Worm (Caenorhabditis elegans) whole organism, young adult: ENCODE data around the gene C04A2.15.

ENCODE experiments used
- F37B4.10 ChIP-seq: fragments of 200-800 bp; sonication (Bioruptor generic); IDR thresholded peaks from 2 replicates; pipeline ENCODE4 v1.3.6; 2022; ENCODE audit warnings: missing genetic modification characterization, missing compliant biosample characterization
- F49E8.2 ChIP-seq: sonication (generic microtip); optimal IDR thresholded peaks from 3 replicates; lab custom pipeline; 2017; ENCODE audit warnings: missing genetic modification characterization, mild to moderate bottlenecking, missing compliant biosample characterization, antibody characterized with exemption, moderate library complexity; ENCODE audit not compliant: insufficient read depth
- F57C9.4 ChIP-seq: sonication (generic microtip); optimal IDR thresholded peaks from 2 replicates; lab custom pipeline; 2017; ENCODE audit warnings: mild to moderate bottlenecking, missing genetic modification characterization, missing compliant biosample characterization
- K12H6.12 ChIP-seq: fragments of 200-800 bp; sonication (Bioruptor generic); optimal IDR thresholded peaks from 2 replicates; lab custom pipeline; 2018; ENCODE audit warnings: mild to moderate bottlenecking, missing genetic modification characterization, missing compliant biosample characterization
- attf-6 ChIP-seq: fragments of 200-800 bp; sonication (Bioruptor generic); IDR thresholded peaks from 2 replicates; pipeline ENCODE4 v1.3.6; 2022; ENCODE audit warnings: missing genetic modification reagents, missing genetic modification characterization, missing compliant biosample characterization
- bed-1 ChIP-seq: fragments of 200-800 bp; sonication (Bioruptor generic); IDR thresholded peaks from 2 replicates; pipeline ENCODE4 v1.3.6; 2022; ENCODE audit warnings: missing genetic modification reagents, missing genetic modification characterization, missing compliant biosample characterization
- cebp-1 ChIP-seq, 2 experiments: fragments of 200-800 bp in 1 of 2; sonication (Bioruptor generic) in 1 of 2; sonication (generic microtip) in 1 of 2; IDR thresholded peaks in 1 of 2; optimal IDR thresholded peaks in 1 of 2; 2 replicates each; pipeline versions ENCODE4 v1.3.6 to Lab custom; 2017 to 2022; ENCODE audit warnings: missing compliant biosample characterization in 2 of 2, missing genetic modification characterization in 2 of 2, mild to moderate bottlenecking in 1 of 2, missing genetic modification reagents in 1 of 2, moderate library complexity in 1 of 2
- ceh-27 ChIP-seq: fragments of 200-800 bp; sonication (Bioruptor generic); optimal IDR thresholded peaks from 2 replicates; lab custom pipeline; 2018; ENCODE audit warnings: mild to moderate bottlenecking, missing genetic modification characterization, moderate library complexity, missing compliant biosample characterization
- ceh-58 ChIP-seq: fragments of 200-800 bp; sonication (Bioruptor generic); IDR thresholded peaks from 2 replicates; pipeline ENCODE4 v1.3.6; 2022; ENCODE audit warnings: missing genetic modification characterization, missing compliant biosample characterization
- ceh-79 ChIP-seq: sonication (generic microtip); optimal IDR thresholded peaks from 2 replicates; lab custom pipeline; 2017; ENCODE audit warnings: mild to moderate bottlenecking, missing genetic modification characterization, missing compliant biosample characterization
- dox-1 ChIP-seq: fragments of 200-800 bp; sonication (Bioruptor generic); IDR thresholded peaks from 2 replicates; pipeline ENCODE4 v1.3.6; 2022; ENCODE audit warnings: missing genetic modification reagents, missing genetic modification characterization, missing compliant biosample characterization
- efl-1 ChIP-seq: fragments of 150-350 bp; optimal IDR thresholded peaks from 2 replicates; lab custom pipeline; 2014; ENCODE audit warnings: missing biosample characterization, missing genetic modification reagents, missing genetic modification characterization
- egl-44 ChIP-seq: fragments of 200-800 bp; sonication (Bioruptor generic); IDR thresholded peaks from 2 replicates; pipeline ENCODE4 v1.3.6; 2022; ENCODE audit warnings: missing genetic modification reagents, missing genetic modification characterization, missing compliant biosample characterization
- egrh-3 ChIP-seq: fragments of 200-800 bp; sonication (Bioruptor generic); IDR thresholded peaks from 2 replicates; pipeline ENCODE4 v1.3.6; 2022; ENCODE audit warnings: missing genetic modification reagents, missing genetic modification characterization, missing compliant biosample characterization
- ets-4 ChIP-seq: fragments of 200-800 bp; sonication (Bioruptor generic); optimal IDR thresholded peaks from 2 replicates; lab custom pipeline; 2018; ENCODE audit warnings: mild to moderate bottlenecking, missing genetic modification characterization, missing compliant biosample characterization
- fkh-3 ChIP-seq: sonication (generic microtip); optimal IDR thresholded peaks from 2 replicates; lab custom pipeline; 2016; ENCODE audit warnings: mild to moderate bottlenecking, missing genetic modification characterization, missing compliant biosample characterization
- gei-17 ChIP-seq: fragments of 200-800 bp; sonication (Bioruptor generic); optimal IDR thresholded peaks from 2 replicates; lab custom pipeline; 2018; ENCODE audit warnings: mild to moderate bottlenecking, missing genetic modification characterization, missing compliant biosample characterization
- him-1 ChIP-seq: sonication (generic microtip); optimal IDR thresholded peaks from 2 replicates; lab custom pipeline; 2016; ENCODE audit warnings: missing genotype, missing genetic modification reagents, missing genetic modification characterization, missing compliant biosample characterization
- hmg-1.2 ChIP-seq: fragments of 200-800 bp; sonication (Bioruptor generic); IDR thresholded peaks from 2 replicates; pipeline ENCODE4 v1.3.6; 2022; ENCODE audit warnings: missing genetic modification reagents, missing genetic modification characterization, missing compliant biosample characterization
- hmg-20 ChIP-seq: fragments of 200-800 bp; sonication (Bioruptor generic); IDR thresholded peaks from 2 replicates; pipeline ENCODE4 v1.3.6; 2022; ENCODE audit warnings: missing genetic modification reagents, missing genetic modification characterization, missing compliant biosample characterization
- hrde-1 ChIP-seq: sonication (generic microtip); optimal IDR thresholded peaks from 2 replicates; lab custom pipeline; 2016; ENCODE audit warnings: missing genetic modification characterization, mild to moderate bottlenecking, missing compliant biosample characterization, moderate library complexity, missing genotype, missing genetic modification reagents, borderline replicate concordance
- lag-1 ChIP-seq: fragments of 200-800 bp; sonication (Bioruptor generic); IDR thresholded peaks from 2 replicates; pipeline ENCODE4 v1.3.6; 2022; ENCODE audit warnings: missing genetic modification reagents, missing genetic modification characterization, missing compliant biosample characterization
- let-526 ChIP-seq: fragments of 200-800 bp; sonication (Bioruptor generic); IDR thresholded peaks from 2 replicates; pipeline ENCODE4 v1.3.6; 2022; ENCODE audit warnings: missing genetic modification reagents, missing genetic modification characterization, missing compliant biosample characterization
- let-607 ChIP-seq, 2 experiments: fragments of 200-800 bp in 1 of 2; sonication (Bioruptor generic) in 1 of 2; sonication (generic microtip) in 1 of 2; optimal IDR thresholded peaks; 2 replicates each; lab custom pipeline; 2016 to 2018; ENCODE audit warnings: mild to moderate bottlenecking in 2 of 2, missing compliant biosample characterization in 2 of 2, missing genetic modification characterization in 2 of 2, moderate library complexity in 2 of 2, missing genotype in 1 of 2
- lin-35 ChIP-seq, 3 experiments: fragments of 150-350 bp in 2 of 3; sonication (generic microtip) in 1 of 3; optimal IDR thresholded peaks; 2 replicates each; lab custom pipeline; 2014 to 2018; ENCODE audit warnings: missing biosample characterization in 3 of 3, missing genetic modification characterization in 3 of 3, missing genetic modification reagents in 3 of 3
- madf-3 ChIP-seq: fragments of 200-800 bp; sonication (Bioruptor generic); IDR thresholded peaks from 2 replicates; pipeline ENCODE4 v1.3.6; 2022; ENCODE audit warnings: missing genetic modification reagents, missing genetic modification characterization, missing compliant biosample characterization
- mes-4 ChIP-seq: sonication (generic microtip); optimal IDR thresholded peaks from 2 replicates; lab custom pipeline; 2016; ENCODE audit warnings: missing genotype, missing genetic modification characterization, missing compliant biosample characterization
- nfya-2 ChIP-seq: fragments of 200-800 bp; sonication (Bioruptor generic); IDR thresholded peaks from 2 replicates; pipeline ENCODE4 v1.3.6; 2022; ENCODE audit warnings: missing genetic modification reagents, missing genetic modification characterization, missing compliant biosample characterization
- nhr-80 ChIP-seq: sonication (generic microtip); optimal IDR thresholded peaks from 2 replicates; lab custom pipeline; 2016; ENCODE audit warnings: missing genetic modification characterization, missing compliant biosample characterization
- pha-4 ChIP-seq: fragments of 150-350 bp; sonication (generic microtip); optimal IDR thresholded peaks from 2 replicates; lab custom pipeline; 2014; ENCODE audit warnings: missing biosample characterization, missing genetic modification reagents, missing genetic modification characterization
- rec-8 ChIP-seq, 2 experiments: sonication (generic microtip); optimal IDR thresholded peaks; 2 replicates each; lab custom pipeline; 2016; ENCODE audit warnings: mild to moderate bottlenecking in 2 of 2, missing genetic modification characterization in 2 of 2, missing genetic modification reagents in 2 of 2, missing genotype in 2 of 2, missing biosample characterization in 1 of 2, missing compliant biosample characterization in 1 of 2, moderate library complexity in 1 of 2
- sdz-38 ChIP-seq: sonication (generic microtip); optimal IDR thresholded peaks from 2 replicates; lab custom pipeline; 2016; ENCODE audit warnings: missing genotype, missing genetic modification characterization, missing compliant biosample characterization
- snpc-3.4 ChIP-seq: sonication (generic microtip); optimal IDR thresholded peaks from 2 replicates; lab custom pipeline; 2017; ENCODE audit warnings: missing genetic modification characterization, mild to moderate bottlenecking, missing compliant biosample characterization, antibody characterized with exemption, moderate library complexity, missing genotype, missing genetic modification reagents
- sptf-2 ChIP-seq: fragments of 200-800 bp; sonication (Bioruptor generic); optimal IDR thresholded peaks from 2 replicates; lab custom pipeline; 2018; ENCODE audit warnings: mild to moderate bottlenecking, missing genetic modification characterization, missing compliant biosample characterization
- tbp1 ChIP-seq: fragments of 200-800 bp; sonication (Bioruptor generic); optimal IDR thresholded peaks from 2 replicates; lab custom pipeline; 2018; ENCODE audit warnings: mild to moderate bottlenecking, missing genetic modification characterization, missing compliant biosample characterization
- unc-130 ChIP-seq: sonication (generic microtip); optimal IDR thresholded peaks from 2 replicates; lab custom pipeline; 2016; ENCODE audit warnings: missing genetic modification reagents, missing genetic modification characterization, missing compliant biosample characterization
- xnd-1 ChIP-seq: sonication (generic microtip); optimal IDR thresholded peaks from 2 replicates; lab custom pipeline; 2016; ENCODE audit warnings: missing genotype, missing genetic modification reagents, missing genetic modification characterization, missing compliant biosample characterization
- zim-3 ChIP-seq: sonication (generic microtip); optimal IDR thresholded peaks from 2 replicates; lab custom pipeline; 2017; ENCODE audit warnings: mild to moderate bottlenecking, missing genetic modification characterization, moderate library complexity, missing compliant biosample characterization
- ztf-18 ChIP-seq: sonication (generic microtip); optimal IDR thresholded peaks from 2 replicates; lab custom pipeline; 2016; ENCODE audit warnings: missing genotype, mild to moderate bottlenecking, missing genetic modification characterization, missing compliant biosample characterization
- ztf-28 ChIP-seq: fragments of 200-800 bp; sonication (Bioruptor generic); IDR thresholded peaks from 2 replicates; pipeline ENCODE4 v1.3.6; 2022; ENCODE audit warnings: missing genetic modification reagents, missing genetic modification characterization, missing compliant biosample characterization
- ztf-3 ChIP-seq: fragments of 200-800 bp; sonication (Bioruptor generic); optimal IDR thresholded peaks from 2 replicates; lab custom pipeline; 2018; ENCODE audit warnings: mild to moderate bottlenecking, missing genetic modification characterization, missing compliant biosample characterization

C04A2.15 gene

ce11 chrII:6835500-6835899 lies 16.5 kb upstream of the C04A2.15 start:
- TF ChIP-seq gei-17 (GFP tag; lab: Kevin White, UChicago) (no peak), hmg-1.2 (GFP tag; lab: Robert Waterston, UW) (peak; percentile 44; the same call in 1 of the 2 replicates), ztf-28 (GFP tag; lab: Robert Waterston, UW) (no peak), nhr-80 (tag; lab: Kevin White, UChicago) (peak; percentile 8), madf-3 (no peak), efl-1 (GFP tag; lab: Kevin White, UChicago) (no peak), ztf-3 (GFP tag; lab: Kevin White, UChicago) (no peak), sptf-2 (GFP tag; lab: Kevin White, UChicago) (no peak), xnd-1 (tag; lab: Kevin White, UChicago) (no peak), bed-1 (GFP tag; lab: Robert Waterston, UW) (no peak), rec-8 (tag; optimal IDR thresholded peaks at IDR 0.05; lab: Kevin White, UChicago) (no peak), ceh-27 (peak; percentile 34), lin-35 (GFP tag; optimal IDR thresholded peaks at IDR 0.05; lab: Kevin White, UChicago) (peak in 1 of 3 experiments; percentile 1), hrde-1 (tag; lab: Kevin White, UChicago) (no peak), nfya-2 (GFP tag; lab: Robert Waterston, UW) (no peak), F49E8.2 (tag; lab: Kevin White, UChicago) (no peak)

- peak; percentile 42 for TF ChIP-seq pha-4 (tag; lab: Kevin White, UChicago)
- no peak for TF ChIP-seq let-526 (GFP tag; lab: Robert Waterston, UW)
- no peak for TF ChIP-seq snpc-3.4 (tag; lab: Kevin White, UChicago)
- TF ChIP-seq dox-1: no peak
- TF ChIP-seq ets-4 (GFP tag; lab: Kevin White, UChicago): no peak
- no peak for TF ChIP-seq egrh-3 (GFP tag; lab: Robert Waterston, UW)
- peak; percentile 19 for TF ChIP-seq K12H6.12 (tag; lab: Kevin White, UChicago)
- TF ChIP-seq zim-3 (tag; lab: Kevin White, UChicago): no peak
- TF ChIP-seq F57C9.4: no peak
- TF ChIP-seq nhr-80 (tag; lab: Kevin White, UChicago): no peak
- TF ChIP-seq hmg-1.2 (GFP tag; lab: Robert Waterston, UW): no peak
These were observed 16.0 kb upstream of the C04A2.15 start for ce11 chrII:6835972-6836595.

ce11 chrII:6836762-6837566 lies 15.1 kb upstream of the C04A2.15 start:
- TF ChIP-seq him-1 (tag; lab: Kevin White, UChicago) (no peak), nhr-80 (tag; lab: Kevin White, UChicago) (peak; percentile 69), pha-4 (tag; lab: Kevin White, UChicago) (peak; percentile 14), F57C9.4 (no peak), egl-44 (GFP tag; lab: Robert Waterston, UW) (no peak), sdz-38 (no peak), let-607 (tag; optimal IDR thresholded peaks at IDR 0.05; lab: Kevin White, UChicago) (no peak), hmg-20 (GFP tag; lab: Robert Waterston, UW) (no peak), ceh-58 (GFP tag; lab: Robert Waterston, UW) (no peak), ztf-18 (tag; lab: Kevin White, UChicago) (no peak), attf-6 (GFP tag; lab: Robert Waterston, UW) (no peak), lag-1 (GFP tag; lab: Robert Waterston, UW) (no peak), tbp1 (no peak), dox-1 (0 out of 2 replicates have a peak, but pooled peaks have one; percentile 5), fkh-3 (tag; lab: Kevin White, UChicago) (no peak), mes-4 (tag; lab: Kevin White, UChicago) (no peak), gei-17 (GFP tag; lab: Kevin White, UChicago) (no peak), unc-130 (GFP tag; lab: Kevin White, UChicago) (no peak), let-526 (GFP tag; lab: Robert Waterston, UW) (no peak), madf-3 (no peak), cebp-1 (GFP tag; IDR thresholded peaks at IDR 0.05; lab: Robert Waterston, UW) (no peak), cebp-1 (tag; optimal IDR thresholded peaks at IDR 0.05; lab: Kevin White, UChicago) (peak; percentile 39), nfya-2 (GFP tag; lab: Robert Waterston, UW) (no peak), F37B4.10 (no peak), ceh-79 (tag; lab: Kevin White, UChicago) (no peak)
